Worm (Caenorhabditis elegans) whole organism, L1 larva: ENCODE data around the gene lgc-50.
A peak's percentile ranks its signal among the peaks of the same experiment; 100 is the strongest.

Source experiments
- C16A3.4 ChIP-seq: fragments of 150-350 bp; optimal IDR thresholded peaks from 2 replicates; lab custom pipeline; 2014; ENCODE audit warnings: missing biosample characterization, missing genetic modification characterization
- C34B4.2 ChIP-seq: sonication (generic microtip); optimal IDR thresholded peaks from 2 replicates; lab custom pipeline; 2017; ENCODE audit warnings: mild to moderate bottlenecking, missing genetic modification characterization, missing compliant biosample characterization
- F16B12.6 ChIP-seq: fragments of 150-350 bp; optimal IDR thresholded peaks from 2 replicates; lab custom pipeline; 2014; ENCODE audit warnings: missing biosample characterization, missing genetic modification characterization
- Y116A8C.19 ChIP-seq: sonication (generic microtip); optimal IDR thresholded peaks from 2 replicates; lab custom pipeline; 2016; ENCODE audit warnings: missing compliant biosample characterization, missing genetic modification characterization, borderline replicate concordance
- aha-1 ChIP-seq: fragments of 150-350 bp; optimal IDR thresholded peaks from 2 replicates; lab custom pipeline; 2014; ENCODE audit warnings: missing biosample characterization, missing genetic modification characterization
- alr-1 ChIP-seq: fragments of 200-800 bp; sonication (Bioruptor generic); optimal IDR thresholded peaks from 2 replicates; lab custom pipeline; 2018; ENCODE audit warnings: borderline replicate concordance, mild to moderate bottlenecking, missing genetic modification characterization, missing compliant biosample characterization
- aly-2 ChIP-seq: fragments of 150-350 bp; optimal IDR thresholded peaks from 2 replicates; lab custom pipeline; 2014; ENCODE audit warnings: missing biosample characterization, missing genetic modification characterization
- ama-1 ChIP-seq: fragments of 150-350 bp; optimal IDR thresholded peaks from 2 replicates; lab custom pipeline; 2014
- ceh-8 ChIP-seq: fragments of 200-800 bp; sonication (Bioruptor generic); optimal IDR thresholded peaks from 2 replicates; lab custom pipeline; 2018; ENCODE audit warnings: mild to moderate bottlenecking, missing genetic modification characterization, moderate library complexity, missing compliant biosample characterization
- ceh-82 ChIP-seq, 3 experiments: fragments of 150-350 bp in 1 of 3; sonication (generic microtip) in 2 of 3; optimal IDR thresholded peaks; 2 replicates each; lab custom pipeline; 2014 to 2017; ENCODE audit warnings: missing biosample characterization in 3 of 3, missing genetic modification characterization in 3 of 3
- ceh-90 ChIP-seq: sonication (generic microtip); optimal IDR thresholded peaks from 2 replicates; lab custom pipeline; 2016; ENCODE audit warnings: missing genetic modification characterization, missing compliant biosample characterization
- ces-1 ChIP-seq: fragments of 150-350 bp; optimal IDR thresholded peaks from 2 replicates; lab custom pipeline; 2014; ENCODE audit warnings: missing biosample characterization, missing genetic modification reagents, missing genetic modification characterization
- dsc-1 ChIP-seq: sonication (generic microtip); optimal IDR thresholded peaks from 2 replicates; lab custom pipeline; 2016; ENCODE audit warnings: mild to moderate bottlenecking, missing genetic modification characterization, missing compliant biosample characterization
- efl-1 ChIP-seq, 4 experiments: fragments of 150-350 bp; optimal IDR thresholded peaks in 3 of 4; peaks in 1 of 4; 1 replicate in 1 of 4; 2 replicates in 3 of 4; lab custom pipeline; 2014; ENCODE audit warnings: missing biosample characterization in 2 of 4, missing genetic modification characterization in 2 of 4, missing genetic modification reagents in 2 of 4
- egl-27 ChIP-seq, 2 experiments: fragments of 150-350 bp in 1 of 2; sonication (generic microtip); optimal IDR thresholded peaks; 3 replicates each; lab custom pipeline; 2017 to 2018; ENCODE audit warnings: missing biosample characterization in 2 of 2, missing genetic modification characterization in 2 of 2, missing genetic modification reagents in 2 of 2
- ets-5 ChIP-seq: fragments of 200-800 bp; sonication (Bioruptor generic); IDR thresholded peaks from 2 replicates; pipeline ENCODE4 v1.3.6; 2022; ENCODE audit warnings: missing genetic modification characterization, missing compliant biosample characterization
- fkh-10 ChIP-seq: sonication (generic microtip); optimal IDR thresholded peaks from 2 replicates; lab custom pipeline; 2017; ENCODE audit warnings: missing biosample characterization, missing genetic modification reagents, missing genetic modification characterization
- fkh-4 ChIP-seq: sonication (generic microtip); optimal IDR thresholded peaks from 2 replicates; lab custom pipeline; 2016; ENCODE audit warnings: missing compliant biosample characterization, missing genetic modification characterization, borderline replicate concordance
- grh-1 ChIP-seq: fragments of 200-800 bp; sonication (Bioruptor generic); IDR thresholded peaks from 2 replicates; pipeline ENCODE4 v1.3.6; 2022; ENCODE audit warnings: missing genetic modification reagents, missing genetic modification characterization, missing compliant biosample characterization
- hlh-17 ChIP-seq: fragments of 200-800 bp; sonication (Bioruptor generic); optimal IDR thresholded peaks from 2 replicates; lab custom pipeline; 2018; ENCODE audit warnings: missing genetic modification characterization, mild to moderate bottlenecking, missing compliant biosample characterization, moderate library complexity, borderline replicate concordance
- hlh-4 ChIP-seq: sonication (generic microtip); optimal IDR thresholded peaks from 2 replicates; lab custom pipeline; 2016; ENCODE audit warnings: mild to moderate bottlenecking, missing genetic modification characterization, missing compliant biosample characterization
- hpl-2 ChIP-seq: fragments of 150-350 bp; optimal IDR thresholded peaks from 2 replicates; lab custom pipeline; 2014; ENCODE audit warnings: missing biosample characterization, missing genetic modification reagents, missing genetic modification characterization
- irx-1 ChIP-seq: sonication (generic microtip); optimal IDR thresholded peaks from 2 replicates; lab custom pipeline; 2016; ENCODE audit warnings: missing genetic modification characterization, missing compliant biosample characterization
- isw-1 ChIP-seq: fragments of 200-800 bp; sonication (Bioruptor generic); IDR thresholded peaks from 2 replicates; pipeline ENCODE4 v1.3.6; 2022; ENCODE audit warnings: missing genetic modification characterization, missing compliant biosample characterization
- jun-1 ChIP-seq: fragments of 150-350 bp; optimal IDR thresholded peaks from 2 replicates; lab custom pipeline; 2014; ENCODE audit warnings: missing biosample characterization, missing genetic modification reagents, missing genetic modification characterization
- lin-13 ChIP-seq: fragments of 150-350 bp; optimal IDR thresholded peaks from 2 replicates; lab custom pipeline; 2014; ENCODE audit warnings: missing biosample characterization, missing genetic modification reagents, missing genetic modification characterization
- lin-14 ChIP-seq: fragments of 200-800 bp; sonication (Bioruptor generic); optimal IDR thresholded peaks from 2 replicates; lab custom pipeline; 2018; ENCODE audit warnings: mild to moderate bottlenecking, missing genetic modification characterization, moderate library complexity, missing compliant biosample characterization
- lin-35 ChIP-seq, 2 experiments: fragments of 150-350 bp; optimal IDR thresholded peaks; 2 replicates each; lab custom pipeline; 2014; ENCODE audit warnings: missing biosample characterization in 2 of 2, missing genetic modification characterization in 2 of 2, missing genetic modification reagents in 2 of 2
- lin-39 ChIP-seq: fragments of 150-350 bp; optimal IDR thresholded peaks from 2 replicates; lab custom pipeline; 2014; ENCODE audit warnings: missing biosample characterization, missing genetic modification reagents, missing genetic modification characterization
- lsy-2 ChIP-seq, 2 experiments: fragments of 150-350 bp; optimal IDR thresholded peaks; 2 replicates each; lab custom pipeline; 2014; ENCODE audit warnings: missing biosample characterization in 2 of 2, missing genetic modification characterization in 2 of 2
- mef-2 ChIP-seq: fragments of 150-350 bp; optimal IDR thresholded peaks from 2 replicates; lab custom pipeline; 2014; ENCODE audit warnings: missing biosample characterization, missing genetic modification characterization
- mep-1 ChIP-seq: fragments of 150-350 bp; optimal IDR thresholded peaks from 2 replicates; lab custom pipeline; 2014; ENCODE audit warnings: missing biosample characterization, missing genetic modification characterization
- nhr-12 ChIP-seq: sonication (generic microtip); optimal IDR thresholded peaks from 2 replicates; lab custom pipeline; 2017; ENCODE audit warnings: missing biosample characterization, missing genetic modification characterization
- nhr-19 ChIP-seq: fragments of 200-800 bp; sonication (Bioruptor generic); conservative IDR thresholded peaks from 2 replicates; pipeline ENCODE4 v1.3.6; 2022; ENCODE audit warnings: missing genetic modification characterization, missing compliant biosample characterization
- nhr-237 ChIP-seq: fragments of 150-350 bp; optimal IDR thresholded peaks from 2 replicates; lab custom pipeline; 2014; ENCODE audit warnings: missing biosample characterization, missing genetic modification characterization
- nhr-28 ChIP-seq: fragments of 150-350 bp; optimal IDR thresholded peaks from 2 replicates; lab custom pipeline; 2014; ENCODE audit warnings: missing biosample characterization, missing genetic modification characterization
- nhr-47 ChIP-seq: sonication (generic microtip); optimal IDR thresholded peaks from 2 replicates; lab custom pipeline; 2016; ENCODE audit warnings: mild to moderate bottlenecking, missing genetic modification characterization, moderate library complexity, missing compliant biosample characterization
- nhr-76 ChIP-seq: sonication (generic microtip); optimal IDR thresholded peaks from 2 replicates; lab custom pipeline; 2017; ENCODE audit warnings: missing biosample characterization, missing genetic modification characterization
- nhr-77 ChIP-seq: fragments of 150-350 bp; optimal IDR thresholded peaks from 2 replicates; lab custom pipeline; 2014; ENCODE audit warnings: missing biosample characterization, missing genetic modification characterization
- nhr-85 ChIP-seq: sonication (generic microtip); peaks from one replicate; lab custom pipeline; 2016; ENCODE audit warnings: missing genetic modification characterization, inconsistent platforms, missing compliant biosample characterization
- nhr-90 ChIP-seq: sonication (generic microtip); optimal IDR thresholded peaks from 2 replicates; lab custom pipeline; 2016; ENCODE audit warnings: mild to moderate bottlenecking, missing genetic modification characterization, missing compliant biosample characterization; ENCODE audit not compliant: poor library complexity
- pax-3 ChIP-seq: fragments of 200-800 bp; sonication (Bioruptor generic); optimal IDR thresholded peaks from 2 replicates; lab custom pipeline; 2018; ENCODE audit warnings: mild to moderate bottlenecking, missing genetic modification characterization, moderate library complexity, missing compliant biosample characterization
- rnt-1 ChIP-seq: sonication (generic microtip); optimal IDR thresholded peaks from 2 replicates; lab custom pipeline; 2016; ENCODE audit warnings: mild to moderate bottlenecking, missing genetic modification characterization, moderate library complexity, missing compliant biosample characterization
- skn-1 ChIP-seq: fragments of 150-350 bp; optimal IDR thresholded peaks from 2 replicates; lab custom pipeline; 2014; ENCODE audit warnings: missing biosample characterization, missing genetic modification characterization
- snu-23 ChIP-seq: sonication (generic microtip); optimal IDR thresholded peaks from 2 replicates; lab custom pipeline; 2016; ENCODE audit warnings: missing genetic modification characterization, missing compliant biosample characterization
- sox-4 ChIP-seq: sonication (generic microtip); optimal IDR thresholded peaks from 2 replicates; lab custom pipeline; 2016; ENCODE audit warnings: missing genetic modification characterization, missing compliant biosample characterization
- swsn-7 ChIP-seq: sonication (generic microtip); optimal IDR thresholded peaks from 2 replicates; lab custom pipeline; 2016; ENCODE audit warnings: missing genetic modification characterization, missing compliant biosample characterization
- unc-130 ChIP-seq: fragments of 150-350 bp; optimal IDR thresholded peaks from 2 replicates; lab custom pipeline; 2017; ENCODE audit warnings: missing biosample characterization, missing genetic modification characterization, inconsistent platforms
- unc-86 ChIP-seq: sonication (generic microtip); optimal IDR thresholded peaks from 2 replicates; lab custom pipeline; 2016; ENCODE audit warnings: missing genetic modification characterization, missing compliant biosample characterization
- unc-98 ChIP-seq: fragments of 200-800 bp; sonication (Bioruptor generic); IDR thresholded peaks from 2 replicates; pipeline ENCODE4 v1.3.6; 2022; ENCODE audit warnings: missing genetic modification characterization, missing compliant biosample characterization
- xbp-1 ChIP-seq: sonication (generic microtip); optimal IDR thresholded peaks from 2 replicates; lab custom pipeline; 2016; ENCODE audit warnings: missing genetic modification characterization, missing compliant biosample characterization
- zag-1 ChIP-seq: fragments of 150-350 bp; optimal IDR thresholded peaks from 2 replicates; lab custom pipeline; 2014; ENCODE audit warnings: missing biosample characterization, missing genetic modification characterization
- zip-4 ChIP-seq: fragments of 200-800 bp; sonication (Bioruptor generic); optimal IDR thresholded peaks from 2 replicates; lab custom pipeline; 2018; ENCODE audit warnings: mild to moderate bottlenecking, missing genetic modification characterization, moderate library complexity, missing compliant biosample characterization
- ztf-4 ChIP-seq: fragments of 150-350 bp; optimal IDR thresholded peaks from 2 replicates; lab custom pipeline; 2014; ENCODE audit warnings: missing biosample characterization, missing genetic modification characterization

Gene lgc-50

DNA sequence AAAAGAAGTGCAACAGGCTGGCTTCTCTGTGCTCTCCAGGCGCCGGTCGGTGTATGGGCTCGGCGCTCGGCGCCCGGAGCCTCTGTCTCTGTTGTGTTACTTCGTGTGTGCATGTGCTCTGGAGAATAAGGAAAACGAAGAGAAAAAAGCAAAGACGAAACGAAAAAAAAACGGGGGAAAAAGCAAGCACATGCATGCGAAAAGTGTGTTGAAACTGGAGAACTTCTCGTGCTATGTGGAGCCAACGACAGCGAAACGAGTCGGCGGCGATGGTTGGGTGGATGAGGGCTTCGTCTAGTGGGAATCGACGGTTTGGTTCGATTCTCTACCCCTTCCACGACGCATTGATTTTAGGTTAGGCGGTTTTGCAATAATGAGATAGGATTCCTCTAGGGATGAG lies 7.9 kb downstream of the lgc-50 start (continued):
- TF ChIP-seq lin-13 = no peak
- TF ChIP-seq unc-86 (tag; lab: Kevin White, UChicago) = peak; percentile 13
- no peak for TF ChIP-seq unc-98 (GFP tag; lab: Robert Waterston, UW)
- TF ChIP-seq rnt-1 (tag; lab: Kevin White, UChicago) = peak; percentile 16
- TF ChIP-seq isw-1 (GFP tag; lab: Robert Waterston, UW) = no peak
- peak; percentile 24 for TF ChIP-seq fkh-10 (GFP tag; lab: Kevin White, UChicago)
- 0 out of 2 replicates have a peak, but pooled peaks have one; percentile 10 for TF ChIP-seq nhr-19 (GFP tag; lab: Robert Waterston, UW)
- peak; percentile 66 for TF ChIP-seq lin-14
- no peak for TF ChIP-seq F16B12.6 (tag; lab: Kevin White, UChicago)
- no peak for TF ChIP-seq ets-5
- TF ChIP-seq lin-39 = no peak
- TF ChIP-seq hpl-2 (GFP tag; lab: Kevin White, UChicago) = no peak
- peak; percentile 18 to 36 for TF ChIP-seq lin-35 (GFP tag; optimal IDR thresholded peaks at IDR 0.05; lab: Kevin White, UChicago)
- TF ChIP-seq zag-1 = no peak
- TF ChIP-seq nhr-237 (tag; lab: Kevin White, UChicago) = no peak
- peak in 2 of 3 experiments; percentile 11 to 14 for TF ChIP-seq ceh-82 (tag; optimal IDR thresholded peaks at IDR 0.05; lab: Kevin White, UChicago)
- TF ChIP-seq mep-1 (tag; lab: Kevin White, UChicago) = peak; percentile 8
- TF ChIP-seq nhr-47 (tag; lab: Kevin White, UChicago) = peak; percentile 54
- no peak for TF ChIP-seq ceh-90 (tag; lab: Kevin White, UChicago)
- no peak for TF ChIP-seq irx-1 (tag; lab: Kevin White, UChicago)
- no peak for TF ChIP-seq nhr-76
- no peak for TF ChIP-seq aly-2
- TF ChIP-seq Y116A8C.19 = no peak
- TF ChIP-seq C16A3.4 (tag; lab: Kevin White, UChicago) = no peak
- peak; percentile 45 for TF ChIP-seq jun-1
- peak; percentile 18 for TF ChIP-seq xbp-1
- peak in 1 of 2 experiments; percentile 52 for TF ChIP-seq lsy-2 (tag; optimal IDR thresholded peaks at IDR 0.05; lab: Kevin White, UChicago)
- no peak for TF ChIP-seq nhr-28 (tag; lab: Kevin White, UChicago)
- TF ChIP-seq nhr-12 = no peak
- TF ChIP-seq snu-23 (GFP tag; lab: Kevin White, UChicago) = peak; percentile 33
- TF ChIP-seq egl-27 (tag; optimal IDR thresholded peaks at IDR 0.05; lab: Kevin White, UChicago) = no peak
- TF ChIP-seq swsn-7 = peak; percentile 7
- no peak for TF ChIP-seq pax-3 (tag; lab: Kevin White, UChicago)
- TF ChIP-seq alr-1 (tag; lab: Kevin White, UChicago) = no peak
- no peak for TF ChIP-seq ceh-8 (GFP tag; lab: Kevin White, UChicago)
- no peak for TF ChIP-seq C34B4.2
- no peak for TF ChIP-seq ces-1 (GFP tag; lab: Kevin White, UChicago)
- TF ChIP-seq hlh-4 (tag; lab: Kevin White, UChicago) = no peak
- no peak for TF ChIP-seq grh-1 (GFP tag; lab: Robert Waterston, UW)
- TF ChIP-seq zip-4 (GFP tag; lab: Kevin White, UChicago) = no peak
- no peak for TF ChIP-seq hlh-17 (GFP tag; lab: Kevin White, UChicago)
- no peak for TF ChIP-seq ama-1 (lab: Kevin White, UChicago)
- TF ChIP-seq nhr-90 (tag; lab: Kevin White, UChicago) = peak; percentile 9
- TF ChIP-seq aha-1 (tag; lab: Kevin White, UChicago) = no peak
- no peak for TF ChIP-seq skn-1 (tag; lab: Kevin White, UChicago)
- no peak for TF ChIP-seq unc-130
- no peak for TF ChIP-seq sox-4 (tag; lab: Kevin White, UChicago)
- no peak for TF ChIP-seq dsc-1 (tag; lab: Kevin White, UChicago)
- TF ChIP-seq ztf-4 (tag; lab: Kevin White, UChicago) = no peak
- no peak for TF ChIP-seq fkh-4 (tag; lab: Kevin White, UChicago)
- TF ChIP-seq nhr-85 = no peak
- TF ChIP-seq nhr-77 = no peak
- TF ChIP-seq efl-1 (optimal IDR thresholded peaks at IDR 0.05; lab: Kevin White, UChicago) = peak; percentile 20 to 23
- TF ChIP-seq efl-1 (GFP tag; optimal IDR thresholded peaks at IDR 0.05 in 1 of 2; lab: Kevin White, UChicago) = peak; percentile 7 to 51
- TF ChIP-seq mef-2 = no peak
